Worm (Caenorhabditis elegans) whole organism, L4 larva: Measurements from ENCODE around the gene C39B10.1.

ENCODE experiments used
- F37D6.2 ChIP-seq: sonication (generic microtip); optimal IDR thresholded peaks from 2 replicates; lab custom pipeline; 2016; ENCODE audit warnings: mild to moderate bottlenecking, missing genetic modification characterization, missing compliant biosample characterization
- ceh-82 ChIP-seq: sonication (generic microtip); optimal IDR thresholded peaks from 2 replicates; lab custom pipeline; 2017; ENCODE audit warnings: missing biosample characterization, missing genetic modification characterization
- ces-1 ChIP-seq: fragments of 150-350 bp; sonication (generic microtip); optimal IDR thresholded peaks from 4 replicates; lab custom pipeline; 2014; ENCODE audit warnings: missing biosample characterization, missing genetic modification reagents, missing genetic modification characterization
- pqm-1 ChIP-seq: sonication (generic microtip); optimal IDR thresholded peaks from 2 replicates; lab custom pipeline; 2017; ENCODE audit warnings: missing biosample characterization, missing genetic modification characterization
- unc-62 ChIP-seq, 3 experiments: fragments of 150-350 bp in 1 of 3; sonication (generic microtip); optimal IDR thresholded peaks in 2 of 3; peaks in 1 of 3; 1 replicate in 1 of 3; 2 replicates in 2 of 3; lab custom pipeline; 2014 to 2017; ENCODE audit warnings: missing biosample characterization in 3 of 3, missing genetic modification characterization in 3 of 3, missing genetic modification reagents in 3 of 3, missing genotype in 1 of 3

DNA sequence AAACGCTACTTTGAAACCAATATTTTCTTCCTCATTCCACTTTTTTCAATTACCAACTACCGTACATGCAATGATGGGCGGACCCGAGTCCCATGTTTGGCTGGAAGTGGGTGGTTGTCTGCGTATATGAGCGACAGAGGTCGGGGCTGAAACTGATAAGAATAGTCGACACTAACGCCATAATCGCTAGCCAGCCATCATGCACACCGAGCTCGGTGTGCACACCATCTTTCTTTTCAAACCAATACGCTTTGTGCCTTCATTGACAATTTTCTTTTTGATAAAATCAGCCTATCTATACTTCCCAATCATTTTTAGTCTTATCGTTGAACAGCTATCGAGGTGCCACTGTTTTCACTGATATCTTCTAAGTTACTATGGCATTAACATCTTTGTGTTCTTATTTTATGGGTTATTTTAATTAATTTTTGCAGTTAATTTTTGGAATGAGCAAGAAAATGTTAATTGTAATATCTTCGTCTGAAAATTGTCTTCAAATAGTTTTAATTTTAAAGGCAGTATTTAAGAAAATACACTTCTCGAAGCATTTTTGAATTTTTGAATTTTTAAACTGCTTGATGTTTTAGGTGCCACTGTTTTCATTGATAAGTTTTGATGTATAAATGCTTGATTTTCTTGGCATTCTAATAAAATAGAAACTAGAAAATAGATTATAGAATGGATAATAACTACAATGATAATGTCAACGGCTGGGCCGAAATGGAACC lies 17.3 kb upstream of the C39B10.1 start, which contains the start of gene elt-2:
- TF ChIP-seq F37D6.2: no peak
- peak; percentile 95 for TF ChIP-seq pqm-1 (tag; lab: Kevin White, UChicago)
- no peak for TF ChIP-seq ceh-82 (tag; lab: Kevin White, UChicago)
- TF ChIP-seq unc-62 (GFP tag; optimal IDR thresholded peaks at IDR 0.05 in 1 of 2; lab: Kevin White, UChicago): peak in 1 of 2 experiments; percentile 93
- no peak for TF ChIP-seq unc-62 (tag; optimal IDR thresholded peaks at IDR 0.05; lab: Kevin White, UChicago)
- TF ChIP-seq ces-1 (GFP tag; lab: Kevin White, UChicago): no peak
